Worm (Caenorhabditis elegans) whole organism, L2 larva: Measurements from ENCODE around the gene immp-2.

Experiments
- R02D3.7 ChIP-seq: fragments of 150-350 bp; optimal IDR thresholded peaks from 2 replicates; lab custom pipeline; 2014; ENCODE audit warnings: missing biosample characterization, missing genetic modification characterization
- lin-13 ChIP-seq: fragments of 150-350 bp; optimal IDR thresholded peaks from 2 replicates; lab custom pipeline; 2014; ENCODE audit warnings: missing biosample characterization, missing genetic modification reagents, missing genetic modification characterization
- lsy-2 ChIP-seq, 2 experiments: fragments of 150-350 bp in 1 of 2; sonication (generic microtip) in 1 of 2; optimal IDR thresholded peaks; 2 replicates each; lab custom pipeline; 2014 to 2017; ENCODE audit warnings: missing biosample characterization in 2 of 2, missing genetic modification characterization in 2 of 2
- nhr-237 ChIP-seq: fragments of 150-350 bp; optimal IDR thresholded peaks from 2 replicates; lab custom pipeline; 2014; ENCODE audit warnings: missing biosample characterization, missing genetic modification characterization
- nhr-25 ChIP-seq: fragments of 150-350 bp; sonication (generic microtip); optimal IDR thresholded peaks from 3 replicates; lab custom pipeline; 2014; ENCODE audit warnings: missing biosample characterization, missing genetic modification characterization
- nhr-6 ChIP-seq: fragments of 150-350 bp; optimal IDR thresholded peaks from 2 replicates; lab custom pipeline; 2014; ENCODE audit warnings: missing biosample characterization, missing genetic modification characterization
- sem-4 ChIP-seq: fragments of 150-350 bp; optimal IDR thresholded peaks from 2 replicates; lab custom pipeline; 2014; ENCODE audit warnings: missing biosample characterization, missing genetic modification reagents, missing genetic modification characterization
- skn-1 ChIP-seq: sonication (generic microtip); optimal IDR thresholded peaks from 2 replicates; lab custom pipeline; 2017; ENCODE audit warnings: missing biosample characterization, missing genetic modification characterization
- unc-39 ChIP-seq: fragments of 150-350 bp; optimal IDR thresholded peaks from 2 replicates; lab custom pipeline; 2014; ENCODE audit warnings: missing biosample characterization, missing genetic modification characterization

- no peak for TF ChIP-seq R02D3.7 (tag; lab: Kevin White, UChicago)
- no peak for TF ChIP-seq skn-1
- no peak for TF ChIP-seq unc-39 (tag; lab: Kevin White, UChicago)
- no peak for TF ChIP-seq nhr-6
- no peak for TF ChIP-seq nhr-237
- TF ChIP-seq sem-4 (tag; lab: Kevin White, UChicago), result no peak
- no peak for TF ChIP-seq lsy-2 (tag; optimal IDR thresholded peaks at IDR 0.05; lab: Kevin White, UChicago)
- no peak for TF ChIP-seq lin-13 (GFP tag; lab: Kevin White, UChicago)
- TF ChIP-seq nhr-25, result no peak
Measured at ce11 chrIV:1010212-1010611, 4.6 kb upstream of the immp-2 start, which contains the start of gene atg-3.
